Worm (Caenorhabditis elegans) whole organism, L4 larva: ENCODE data around the gene Y42H9AR.1.

Experiments
- D1046.2 ChIP-seq: fragments of 200-800 bp; sonication (Bioruptor generic); IDR thresholded peaks from 2 replicates; pipeline ENCODE4 v1.3.6; 2022; ENCODE audit warnings: missing genetic modification characterization, missing compliant biosample characterization
- F10B5.3 ChIP-seq: sonication (generic microtip); optimal IDR thresholded peaks from 2 replicates; lab custom pipeline; 2016; ENCODE audit warnings: mild to moderate bottlenecking, missing genetic modification characterization, missing compliant biosample characterization
- F26F4.8 ChIP-seq: fragments of 200-800 bp; sonication (Bioruptor generic); conservative IDR thresholded peaks from 2 replicates; pipeline ENCODE4 v1.3.6; 2022; ENCODE audit warnings: missing genetic modification characterization, missing compliant biosample characterization
- F37D6.2 ChIP-seq: sonication (generic microtip); optimal IDR thresholded peaks from 2 replicates; lab custom pipeline; 2016; ENCODE audit warnings: mild to moderate bottlenecking, missing genetic modification characterization, missing compliant biosample characterization
- F49E8.2 ChIP-seq: sonication (generic microtip); optimal IDR thresholded peaks from 2 replicates; lab custom pipeline; 2016; ENCODE audit warnings: missing compliant biosample characterization, mild to moderate bottlenecking, missing genetic modification characterization, borderline replicate concordance
- T20F7.1 ChIP-seq: fragments of 200-800 bp; sonication (Bioruptor generic); optimal IDR thresholded peaks from 2 replicates; lab custom pipeline; 2018; ENCODE audit warnings: mild to moderate bottlenecking, missing genetic modification characterization, missing compliant biosample characterization
- Y48G9A.11 ChIP-seq: fragments of 200-800 bp; sonication (Bioruptor generic); IDR thresholded peaks from 2 replicates; pipeline ENCODE4 v1.3.6; 2022; ENCODE audit warnings: missing genetic modification reagents, missing genetic modification characterization, missing compliant biosample characterization
- aly-2 ChIP-seq: sonication (generic microtip); optimal IDR thresholded peaks from 2 replicates; lab custom pipeline; 2018; ENCODE audit warnings: missing biosample characterization, missing genetic modification characterization
- arid-1 ChIP-seq: fragments of 200-800 bp; sonication (Bioruptor generic); conservative IDR thresholded peaks from 2 replicates; pipeline ENCODE4 v1.3.6; 2022; ENCODE audit warnings: missing genetic modification reagents, missing genetic modification characterization, missing compliant biosample characterization
- ceh-28 ChIP-seq: fragments of 150-350 bp; optimal IDR thresholded peaks from 2 replicates; lab custom pipeline; 2014; ENCODE audit warnings: missing biosample characterization, missing genetic modification reagents, missing genetic modification characterization
- ceh-32 ChIP-seq: sonication (generic microtip); optimal IDR thresholded peaks from 2 replicates; lab custom pipeline; 2016; ENCODE audit warnings: mild to moderate bottlenecking, missing genetic modification characterization, missing compliant biosample characterization; ENCODE audit not compliant: poor library complexity
- ces-1 ChIP-seq: fragments of 150-350 bp; sonication (generic microtip); optimal IDR thresholded peaks from 4 replicates; lab custom pipeline; 2014; ENCODE audit warnings: missing biosample characterization, missing genetic modification reagents, missing genetic modification characterization
- ctbp-1 ChIP-seq: fragments of 200-800 bp; sonication (Bioruptor generic); IDR thresholded peaks from 2 replicates; pipeline ENCODE4 v1.3.6; 2022; ENCODE audit warnings: missing genetic modification reagents, missing genetic modification characterization, missing compliant biosample characterization
- daf-16 ChIP-seq, 3 experiments: sonication (generic microtip); optimal IDR thresholded peaks; 2 replicates each; lab custom pipeline; 2016 to 2017; ENCODE audit warnings: missing genetic modification characterization in 3 of 3, missing genetic modification reagents in 3 of 3, mild to moderate bottlenecking in 2 of 3, missing compliant biosample characterization in 2 of 3, missing biosample characterization in 1 of 3, moderate library complexity in 1 of 3
- dmd-8 ChIP-seq: fragments of 200-800 bp; sonication (Bioruptor generic); IDR thresholded peaks from 2 replicates; pipeline ENCODE4 v1.3.6; 2022; ENCODE audit warnings: missing genetic modification characterization, missing compliant biosample characterization
- dmd-9 ChIP-seq: fragments of 200-800 bp; sonication (Bioruptor generic); IDR thresholded peaks from 2 replicates; pipeline ENCODE4 v1.3.6; 2022; ENCODE audit warnings: missing genetic modification reagents, missing genetic modification characterization, missing compliant biosample characterization
- dpl-1 ChIP-seq: fragments of 150-350 bp; optimal IDR thresholded peaks from 2 replicates; lab custom pipeline; 2014; ENCODE audit warnings: missing biosample characterization, missing genetic modification reagents, missing genetic modification characterization
- duxl-1 ChIP-seq: sonication (generic microtip); optimal IDR thresholded peaks from 2 replicates; lab custom pipeline; 2016; ENCODE audit warnings: mild to moderate bottlenecking, missing genetic modification characterization, moderate library complexity, missing compliant biosample characterization; ENCODE audit not compliant: poor library complexity
- egl-27 ChIP-seq: sonication (generic microtip); optimal IDR thresholded peaks from 3 replicates; lab custom pipeline; 2017; ENCODE audit warnings: missing biosample characterization, missing genetic modification reagents, missing genetic modification characterization
- fkh-10 ChIP-seq: fragments of 150-350 bp; optimal IDR thresholded peaks from 2 replicates; lab custom pipeline; 2014; ENCODE audit warnings: missing biosample characterization, missing genetic modification reagents, missing genetic modification characterization
- fos-1 ChIP-seq: fragments of 150-350 bp; optimal IDR thresholded peaks from 2 replicates; lab custom pipeline; 2014; ENCODE audit warnings: missing biosample characterization, missing genetic modification characterization
- hlh-11 ChIP-seq: fragments of 200-800 bp; sonication (Bioruptor generic); optimal IDR thresholded peaks from 2 replicates; lab custom pipeline; 2018; ENCODE audit warnings: mild to moderate bottlenecking, missing genetic modification characterization, missing compliant biosample characterization
- jun-1 ChIP-seq: fragments of 150-350 bp; optimal IDR thresholded peaks from 2 replicates; lab custom pipeline; 2014; ENCODE audit warnings: missing biosample characterization, missing genetic modification reagents, missing genetic modification characterization
- lin-1 ChIP-seq: fragments of 200-800 bp; sonication (Bioruptor generic); IDR thresholded peaks from 2 replicates; pipeline ENCODE4 v1.3.6; 2022; ENCODE audit warnings: missing genetic modification reagents, missing genetic modification characterization, missing compliant biosample characterization
- lin-13 ChIP-seq: fragments of 150-350 bp; optimal IDR thresholded peaks from 2 replicates; lab custom pipeline; 2014; ENCODE audit warnings: missing biosample characterization, missing genetic modification reagents, missing genetic modification characterization
- lin-29 ChIP-seq: fragments of 200-800 bp; sonication (Bioruptor generic); IDR thresholded peaks from 2 replicates; pipeline ENCODE4 v1.3.6; 2022; ENCODE audit warnings: missing genetic modification reagents, missing genetic modification characterization, missing compliant biosample characterization
- lir-3 ChIP-seq: sonication (generic microtip); optimal IDR thresholded peaks from 2 replicates; lab custom pipeline; 2016; ENCODE audit warnings: mild to moderate bottlenecking, missing genetic modification characterization, missing compliant biosample characterization
- madf-5 ChIP-seq, 2 experiments: fragments of 200-800 bp; sonication (Bioruptor generic); IDR thresholded peaks; 2 replicates each; pipeline ENCODE4 v1.3.6; 2022; ENCODE audit warnings: missing compliant biosample characterization in 2 of 2, missing genetic modification characterization in 2 of 2
- madf-9 ChIP-seq: fragments of 200-800 bp; sonication (Bioruptor generic); conservative IDR thresholded peaks from 2 replicates; pipeline ENCODE4 v1.3.6; 2022; ENCODE audit warnings: missing genetic modification reagents, missing genetic modification characterization, missing compliant biosample characterization
- mdt-29 ChIP-seq: fragments of 200-800 bp; sonication (Bioruptor generic); IDR thresholded peaks from 2 replicates; pipeline ENCODE4 v1.3.6; 2022; ENCODE audit warnings: missing genetic modification reagents, missing genetic modification characterization, missing compliant biosample characterization
- nhr-102 ChIP-seq: sonication (generic microtip); optimal IDR thresholded peaks from 2 replicates; lab custom pipeline; 2016; ENCODE audit warnings: mild to moderate bottlenecking, missing genetic modification characterization, moderate library complexity, missing compliant biosample characterization
- nhr-42 ChIP-seq: fragments of 200-800 bp; sonication (Bioruptor generic); IDR thresholded peaks from 2 replicates; pipeline ENCODE4 v1.3.6; 2022; ENCODE audit warnings: missing genetic modification characterization, missing compliant biosample characterization
- nhr-48 ChIP-seq: sonication (generic microtip); optimal IDR thresholded peaks from 2 replicates; lab custom pipeline; 2016; ENCODE audit warnings: mild to moderate bottlenecking, missing genetic modification characterization, missing compliant biosample characterization
- nhr-6 ChIP-seq: fragments of 150-350 bp; optimal IDR thresholded peaks from 2 replicates; lab custom pipeline; 2014; ENCODE audit warnings: missing biosample characterization, missing genetic modification characterization
- nhr-77 ChIP-seq: fragments of 150-350 bp; optimal IDR thresholded peaks from 2 replicates; lab custom pipeline; 2014; ENCODE audit warnings: missing biosample characterization, missing genetic modification characterization
- pha-4 ChIP-seq, 2 experiments: fragments of 150-350 bp in 1 of 2; fragments of 200-800 bp in 1 of 2; sonication (Bioruptor generic) in 1 of 2; IDR thresholded peaks in 1 of 2; optimal IDR thresholded peaks in 1 of 2; 2 replicates each; pipeline versions ENCODE4 v1.3.6 to Lab custom; 2014 to 2022; ENCODE audit warnings: missing genetic modification characterization in 2 of 2, missing genetic modification reagents in 2 of 2, missing biosample characterization in 1 of 2, missing compliant biosample characterization in 1 of 2
- php-3 ChIP-seq: fragments of 200-800 bp; sonication (Bioruptor generic); IDR thresholded peaks from 2 replicates; pipeline ENCODE4 v1.3.6; 2022; ENCODE audit warnings: missing genetic modification reagents, missing genetic modification characterization, missing compliant biosample characterization
- pqm-1 ChIP-seq: sonication (generic microtip); optimal IDR thresholded peaks from 2 replicates; lab custom pipeline; 2017; ENCODE audit warnings: missing biosample characterization, missing genetic modification characterization
- set-16 ChIP-seq: fragments of 200-800 bp; sonication (Bioruptor generic); IDR thresholded peaks from 2 replicates; pipeline ENCODE4 v1.3.6; 2022; ENCODE audit warnings: missing genetic modification reagents, missing genetic modification characterization, missing compliant biosample characterization
- snpc-1.2 ChIP-seq: fragments of 200-800 bp; sonication (Bioruptor generic); IDR thresholded peaks from 2 replicates; pipeline ENCODE4 v1.3.6; 2022; ENCODE audit warnings: missing genetic modification reagents, missing genetic modification characterization, missing compliant biosample characterization
- spr-1 ChIP-seq: sonication (generic microtip); optimal IDR thresholded peaks from 2 replicates; lab custom pipeline; 2016; ENCODE audit warnings: mild to moderate bottlenecking, missing genetic modification characterization, missing compliant biosample characterization
- spr-3 ChIP-seq: fragments of 200-800 bp; sonication (Bioruptor generic); optimal IDR thresholded peaks from 2 replicates; lab custom pipeline; 2018; ENCODE audit warnings: mild to moderate bottlenecking, missing genetic modification characterization, missing compliant biosample characterization
- unc-130 ChIP-seq: sonication (generic microtip); optimal IDR thresholded peaks from 2 replicates; lab custom pipeline; 2016; ENCODE audit warnings: missing genetic modification reagents, missing genetic modification characterization, missing compliant biosample characterization
- unc-62 ChIP-seq, 3 experiments: fragments of 150-350 bp in 1 of 3; sonication (generic microtip); optimal IDR thresholded peaks in 2 of 3; peaks in 1 of 3; 1 replicate in 1 of 3; 2 replicates in 2 of 3; lab custom pipeline; 2014 to 2017; ENCODE audit warnings: missing biosample characterization in 3 of 3, missing genetic modification characterization in 3 of 3, missing genetic modification reagents in 3 of 3, missing genotype in 1 of 3
- vab-7 ChIP-seq: fragments of 200-800 bp; sonication (Bioruptor generic); IDR thresholded peaks from 2 replicates; pipeline ENCODE4 v1.3.6; 2022; ENCODE audit warnings: missing genetic modification reagents, missing genetic modification characterization, missing compliant biosample characterization
- zag-1 ChIP-seq: fragments of 150-350 bp; optimal IDR thresholded peaks from 2 replicates; lab custom pipeline; 2014; ENCODE audit warnings: missing biosample characterization, missing genetic modification characterization
- zfp-3 ChIP-seq: fragments of 200-800 bp; sonication (Bioruptor generic); conservative IDR thresholded peaks from 2 replicates; pipeline ENCODE4 v1.3.6; 2022; ENCODE audit warnings: missing genetic modification reagents, missing genetic modification characterization, missing compliant biosample characterization
- zip-11 ChIP-seq: fragments of 200-800 bp; sonication (Bioruptor generic); IDR thresholded peaks from 2 replicates; pipeline ENCODE4 v1.3.6; 2022; ENCODE audit warnings: missing genetic modification characterization, missing compliant biosample characterization
- zip-2 ChIP-seq: fragments of 150-350 bp; optimal IDR thresholded peaks from 2 replicates; lab custom pipeline; 2014; ENCODE audit warnings: missing biosample characterization, missing genetic modification characterization
- ztf-11 ChIP-seq: fragments of 150-350 bp; optimal IDR thresholded peaks from 2 replicates; lab custom pipeline; 2014; ENCODE audit warnings: missing biosample characterization, missing genetic modification characterization
- ztf-7 ChIP-seq: fragments of 150-350 bp; optimal IDR thresholded peaks from 2 replicates; lab custom pipeline; 2014; ENCODE audit warnings: missing biosample characterization, missing genetic modification characterization

Gene Y42H9AR.1

DNA sequence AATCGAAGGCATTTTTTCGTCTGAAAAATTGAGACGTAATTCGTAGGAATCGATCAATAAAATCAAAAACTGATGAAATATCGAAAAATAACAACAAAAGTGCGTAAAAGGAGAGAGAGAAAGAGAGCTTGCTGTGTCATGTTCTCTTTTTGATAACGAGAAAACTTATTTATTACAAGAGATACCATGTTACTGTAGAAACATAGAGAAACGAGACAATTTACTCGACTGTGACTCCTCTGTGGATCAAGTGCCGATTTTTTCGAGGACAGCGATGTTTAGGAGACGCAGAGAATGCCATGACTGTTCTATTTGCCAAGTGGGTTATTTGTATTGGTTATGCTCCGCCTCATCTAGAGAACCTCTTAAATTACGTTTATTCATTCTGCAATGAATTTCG, 20.3 kb downstream of the Y42H9AR.1 start, which contains the start of gene sph-1 (continued):
- TF ChIP-seq lin-29 (no peak), spr-1 (tag; lab: Kevin White, UChicago) (no peak), Y48G9A.11 (GFP tag; lab: Robert Waterston, UW) (no peak), daf-16 (GFP tag; optimal IDR thresholded peaks at IDR 0.05; lab: Kevin White, UChicago) (no peak), daf-16 (tag; optimal IDR thresholded peaks at IDR 0.05; lab: Kevin White, UChicago) (peak; percentile 89), dmd-8 (GFP tag; lab: Robert Waterston, UW) (no peak), ztf-7 (peak; percentile 20), pqm-1 (tag; lab: Kevin White, UChicago) (peak; percentile 63), fkh-10 (no peak), lin-13 (no peak), ctbp-1 (GFP tag; lab: Robert Waterston, UW) (no peak), aly-2 (tag; lab: Kevin White, UChicago) (no peak), lir-3 (tag; lab: Kevin White, UChicago) (no peak), F26F4.8 (GFP tag; lab: Robert Waterston, UW) (no peak), ceh-28 (tag; lab: Kevin White, UChicago) (no peak), vab-7 (GFP tag; lab: Robert Waterston, UW) (no peak), dmd-9 (GFP tag; lab: Robert Waterston, UW) (no peak), snpc-1.2 (GFP tag; lab: Robert Waterston, UW) (no peak), ztf-11 (tag; lab: Kevin White, UChicago) (no peak), spr-3 (GFP tag; lab: Kevin White, UChicago) (no peak), hlh-11 (peak; percentile 65), unc-62 (GFP tag; optimal IDR thresholded peaks at IDR 0.05 in 1 of 2; lab: Kevin White, UChicago) (no peak), unc-62 (tag; optimal IDR thresholded peaks at IDR 0.05; lab: Kevin White, UChicago) (no peak), F10B5.3 (tag; lab: Kevin White, UChicago) (no peak), arid-1 (no peak), pha-4 (GFP tag; IDR thresholded peaks at IDR 0.05; lab: Robert Waterston, UW) (no peak; the same call in 1 of the 2 replicates), pha-4 (tag; optimal IDR thresholded peaks at IDR 0.05; lab: Kevin White, UChicago) (peak; percentile 84), F37D6.2 (tag; lab: Kevin White, UChicago) (no peak), duxl-1 (no peak), ces-1 (no peak), php-3 (GFP tag; lab: Robert Waterston, UW) (0 out of 2 replicates have a peak, but pooled peaks have one; percentile 25), lin-1 (GFP tag; lab: Robert Waterston, UW) (no peak), unc-130 (GFP tag; lab: Kevin White, UChicago) (no peak), nhr-42 (GFP tag; lab: Robert Waterston, UW) (no peak), fos-1 (tag; lab: Kevin White, UChicago) (no peak), jun-1 (tag; lab: Kevin White, UChicago) (no peak), set-16 (GFP tag; lab: Robert Waterston, UW) (no peak), D1046.2 (GFP tag; lab: Robert Waterston, UW) (no peak), zag-1 (no peak), ceh-32 (tag; lab: Kevin White, UChicago) (no peak), nhr-102 (tag; lab: Kevin White, UChicago) (peak; percentile 49), mdt-29 (GFP tag; lab: Robert Waterston, UW) (no peak), egl-27 (tag; lab: Kevin White, UChicago) (no peak), T20F7.1 (GFP tag; lab: Kevin White, UChicago) (peak; percentile 61), madf-9 (no peak), nhr-6 (tag; lab: Kevin White, UChicago) (peak; percentile 31), madf-5 (GFP tag; IDR thresholded peaks at IDR 0.05; lab: Robert Waterston, UW) (no peak), dpl-1 (GFP tag; lab: Kevin White, UChicago) (no peak), zip-11 (no peak), zfp-3 (no peak), F49E8.2 (tag; lab: Kevin White, UChicago) (no peak), nhr-48 (tag; lab: Kevin White, UChicago) (no peak), zip-2 (tag; lab: Kevin White, UChicago) (no peak), nhr-77 (tag; lab: Kevin White, UChicago) (peak; percentile 16)
